Worm (Caenorhabditis elegans) whole organism, L4 larva: ENCODE results near the gene C02B4.3.
A peak's percentile ranks its signal among the peaks of the same experiment; 100 is the strongest.

ENCODE experiments used
- F26F4.8 ChIP-seq: fragments of 200-800 bp; sonication (Bioruptor generic); conservative IDR thresholded peaks from 2 replicates; pipeline ENCODE4 v1.3.6; 2022; ENCODE audit warnings: missing genetic modification characterization, missing compliant biosample characterization
- F37D6.2 ChIP-seq: sonication (generic microtip); optimal IDR thresholded peaks from 2 replicates; lab custom pipeline; 2016; ENCODE audit warnings: mild to moderate bottlenecking, missing genetic modification characterization, missing compliant biosample characterization
- F44E2.7 ChIP-seq: fragments of 200-800 bp; sonication (Bioruptor generic); IDR thresholded peaks from 2 replicates; pipeline ENCODE4 v2.1.2; 2022; ENCODE audit warnings: missing genetic modification characterization, missing compliant biosample characterization
- T26A8.4 ChIP-seq: fragments of 200-800 bp; sonication (Bioruptor generic); IDR thresholded peaks from 2 replicates; pipeline ENCODE4 v1.3.6; 2022; ENCODE audit warnings: missing genetic modification characterization, missing compliant biosample characterization
- Y105C5A.15 ChIP-seq: fragments of 200-800 bp; sonication (Bioruptor generic); IDR thresholded peaks from 2 replicates; pipeline ENCODE4 v1.3.6; 2022; ENCODE audit warnings: missing genetic modification characterization, missing compliant biosample characterization
- Y5F2A.4 ChIP-seq: fragments of 200-800 bp; sonication (Bioruptor generic); optimal IDR thresholded peaks from 2 replicates; lab custom pipeline; 2018; ENCODE audit warnings: mild to moderate bottlenecking, missing genetic modification characterization, missing compliant biosample characterization
- Y75B8A.6 ChIP-seq: fragments of 200-800 bp; sonication (Bioruptor generic); IDR thresholded peaks from 2 replicates; pipeline ENCODE4 v1.3.6; 2022; ENCODE audit warnings: missing genetic modification reagents, missing genetic modification characterization, missing compliant biosample characterization
- aha-1 ChIP-seq: fragments of 150-350 bp; peaks from one replicate; lab custom pipeline; 2014; ENCODE audit warnings: missing biosample characterization, missing genetic modification characterization
- ama-1 ChIP-seq: fragments of 150-350 bp; optimal IDR thresholded peaks from 2 replicates; lab custom pipeline; 2014; ENCODE audit warnings: inconsistent platforms, mixed read lengths
- ceh-82 ChIP-seq: sonication (generic microtip); optimal IDR thresholded peaks from 2 replicates; lab custom pipeline; 2017; ENCODE audit warnings: missing biosample characterization, missing genetic modification characterization
- ctbp-1 ChIP-seq: fragments of 200-800 bp; sonication (Bioruptor generic); IDR thresholded peaks from 2 replicates; pipeline ENCODE4 v1.3.6; 2022; ENCODE audit warnings: missing genetic modification reagents, missing genetic modification characterization, missing compliant biosample characterization
- daf-12 ChIP-seq: fragments of 150-350 bp; optimal IDR thresholded peaks from 2 replicates; lab custom pipeline; 2014; ENCODE audit warnings: missing biosample characterization, missing genetic modification reagents, missing genetic modification characterization
- daf-16 ChIP-seq, 3 experiments: sonication (generic microtip); optimal IDR thresholded peaks; 2 replicates each; lab custom pipeline; 2016 to 2017; ENCODE audit warnings: missing genetic modification characterization in 3 of 3, missing genetic modification reagents in 3 of 3, mild to moderate bottlenecking in 2 of 3, missing compliant biosample characterization in 2 of 3, missing biosample characterization in 1 of 3, moderate library complexity in 1 of 3
- daf-8 ChIP-seq: fragments of 200-800 bp; sonication (Bioruptor generic); IDR thresholded peaks from 2 replicates; pipeline ENCODE4 v1.3.6; 2022; ENCODE audit warnings: missing genetic modification characterization, missing compliant biosample characterization
- dmd-6 ChIP-seq: fragments of 200-800 bp; sonication (Bioruptor generic); IDR thresholded peaks from 2 replicates; pipeline ENCODE4 v1.3.6; 2022; ENCODE audit warnings: missing genetic modification reagents, missing genetic modification characterization, missing compliant biosample characterization
- duxl-1 ChIP-seq: sonication (generic microtip); optimal IDR thresholded peaks from 2 replicates; lab custom pipeline; 2016; ENCODE audit warnings: mild to moderate bottlenecking, missing genetic modification characterization, moderate library complexity, missing compliant biosample characterization; ENCODE audit not compliant: poor library complexity
- dve-1 ChIP-seq: sonication (generic microtip); optimal IDR thresholded peaks from 2 replicates; lab custom pipeline; 2017; ENCODE audit warnings: antibody characterized with exemption, mild to moderate bottlenecking, missing genetic modification characterization, missing compliant biosample characterization; ENCODE audit not compliant: insufficient read depth
- fos-1 ChIP-seq: fragments of 150-350 bp; optimal IDR thresholded peaks from 2 replicates; lab custom pipeline; 2014; ENCODE audit warnings: missing biosample characterization, missing genetic modification characterization
- hlh-11 ChIP-seq: fragments of 200-800 bp; sonication (Bioruptor generic); optimal IDR thresholded peaks from 2 replicates; lab custom pipeline; 2018; ENCODE audit warnings: mild to moderate bottlenecking, missing genetic modification characterization, missing compliant biosample characterization
- hlh-30 ChIP-seq: sonication (generic microtip); optimal IDR thresholded peaks from 2 replicates; lab custom pipeline; 2017; ENCODE audit warnings: antibody characterized with exemption, mild to moderate bottlenecking, missing genetic modification characterization, missing compliant biosample characterization; ENCODE audit not compliant: insufficient read depth
- hmg-1.1 ChIP-seq: fragments of 200-800 bp; sonication (Bioruptor generic); IDR thresholded peaks from 2 replicates; pipeline ENCODE4 v1.3.6; 2022; ENCODE audit warnings: missing genetic modification reagents, missing genetic modification characterization, missing compliant biosample characterization
- lin-38 ChIP-seq: fragments of 200-800 bp; sonication (Bioruptor generic); IDR thresholded peaks from 2 replicates; pipeline ENCODE4 v1.3.6; 2022; ENCODE audit warnings: missing genetic modification reagents, missing genetic modification characterization, missing compliant biosample characterization
- lsy-2 ChIP-seq, 2 experiments: fragments of 150-350 bp in 1 of 2; sonication (generic microtip) in 1 of 2; optimal IDR thresholded peaks; 2 replicates each; lab custom pipeline; 2014 to 2017; ENCODE audit warnings: missing biosample characterization in 2 of 2, missing genetic modification characterization in 2 of 2
- mdl-1 ChIP-seq, 2 experiments: fragments of 150-350 bp in 1 of 2; sonication (generic microtip) in 1 of 2; optimal IDR thresholded peaks; 2 replicates each; lab custom pipeline; 2014 to 2017; ENCODE audit warnings: missing biosample characterization in 2 of 2, missing genetic modification characterization in 2 of 2
- mep-1 ChIP-seq: fragments of 150-350 bp; sonication (generic microtip); optimal IDR thresholded peaks from 3 replicates; lab custom pipeline; 2014; ENCODE audit warnings: missing biosample characterization, missing genetic modification characterization
- mes-2 ChIP-seq: sonication (generic microtip); optimal IDR thresholded peaks from 2 replicates; lab custom pipeline; 2016; ENCODE audit warnings: missing genotype, mild to moderate bottlenecking, missing genetic modification characterization, missing compliant biosample characterization; ENCODE audit not compliant: poor library complexity, severe bottlenecking
- nhr-102 ChIP-seq: sonication (generic microtip); optimal IDR thresholded peaks from 2 replicates; lab custom pipeline; 2016; ENCODE audit warnings: mild to moderate bottlenecking, missing genetic modification characterization, moderate library complexity, missing compliant biosample characterization
- nhr-11 ChIP-seq: fragments of 150-350 bp; optimal IDR thresholded peaks from 2 replicates; lab custom pipeline; 2014; ENCODE audit warnings: missing biosample characterization, missing genetic modification characterization
- nhr-28 ChIP-seq: fragments of 150-350 bp; optimal IDR thresholded peaks from 2 replicates; lab custom pipeline; 2014; ENCODE audit warnings: missing biosample characterization, missing genetic modification characterization
- nhr-42 ChIP-seq: fragments of 200-800 bp; sonication (Bioruptor generic); IDR thresholded peaks from 2 replicates; pipeline ENCODE4 v1.3.6; 2022; ENCODE audit warnings: missing genetic modification characterization, missing compliant biosample characterization
- nhr-77 ChIP-seq: fragments of 150-350 bp; optimal IDR thresholded peaks from 2 replicates; lab custom pipeline; 2014; ENCODE audit warnings: missing biosample characterization, missing genetic modification characterization
- php-3 ChIP-seq: fragments of 200-800 bp; sonication (Bioruptor generic); IDR thresholded peaks from 2 replicates; pipeline ENCODE4 v1.3.6; 2022; ENCODE audit warnings: missing genetic modification reagents, missing genetic modification characterization, missing compliant biosample characterization
- pqm-1 ChIP-seq: sonication (generic microtip); optimal IDR thresholded peaks from 2 replicates; lab custom pipeline; 2017; ENCODE audit warnings: missing biosample characterization, missing genetic modification characterization
- rbr-2 ChIP-seq: sonication (generic microtip); optimal IDR thresholded peaks from 2 replicates; lab custom pipeline; 2016; ENCODE audit warnings: missing genotype, missing genetic modification characterization, missing compliant biosample characterization
- saeg-2 ChIP-seq: fragments of 200-800 bp; sonication (Bioruptor generic); IDR thresholded peaks from 2 replicates; pipeline ENCODE4 v1.3.6; 2022; ENCODE audit warnings: missing genetic modification reagents, missing genetic modification characterization, missing compliant biosample characterization
- set-16 ChIP-seq: fragments of 200-800 bp; sonication (Bioruptor generic); IDR thresholded peaks from 2 replicates; pipeline ENCODE4 v1.3.6; 2022; ENCODE audit warnings: missing genetic modification reagents, missing genetic modification characterization, missing compliant biosample characterization
- snpc-1.2 ChIP-seq: fragments of 200-800 bp; sonication (Bioruptor generic); IDR thresholded peaks from 2 replicates; pipeline ENCODE4 v1.3.6; 2022; ENCODE audit warnings: missing genetic modification reagents, missing genetic modification characterization, missing compliant biosample characterization
- spr-1 ChIP-seq: sonication (generic microtip); optimal IDR thresholded peaks from 2 replicates; lab custom pipeline; 2016; ENCODE audit warnings: mild to moderate bottlenecking, missing genetic modification characterization, missing compliant biosample characterization
- spr-3 ChIP-seq: fragments of 200-800 bp; sonication (Bioruptor generic); optimal IDR thresholded peaks from 2 replicates; lab custom pipeline; 2018; ENCODE audit warnings: mild to moderate bottlenecking, missing genetic modification characterization, missing compliant biosample characterization
- unc-130 ChIP-seq: sonication (generic microtip); optimal IDR thresholded peaks from 2 replicates; lab custom pipeline; 2016; ENCODE audit warnings: missing genetic modification reagents, missing genetic modification characterization, missing compliant biosample characterization
- unc-62 ChIP-seq, 3 experiments: fragments of 150-350 bp in 1 of 3; sonication (generic microtip); optimal IDR thresholded peaks in 2 of 3; peaks in 1 of 3; 1 replicate in 1 of 3; 2 replicates in 2 of 3; lab custom pipeline; 2014 to 2017; ENCODE audit warnings: missing biosample characterization in 3 of 3, missing genetic modification characterization in 3 of 3, missing genetic modification reagents in 3 of 3, missing genotype in 1 of 3
- zag-1 ChIP-seq: fragments of 150-350 bp; optimal IDR thresholded peaks from 2 replicates; lab custom pipeline; 2014; ENCODE audit warnings: missing biosample characterization, missing genetic modification characterization
- zfp-2 ChIP-seq: sonication (generic microtip); optimal IDR thresholded peaks from 2 replicates; lab custom pipeline; 2016; ENCODE audit warnings: mild to moderate bottlenecking, missing genetic modification characterization, missing compliant biosample characterization
- zfp-3 ChIP-seq: fragments of 200-800 bp; sonication (Bioruptor generic); conservative IDR thresholded peaks from 2 replicates; pipeline ENCODE4 v1.3.6; 2022; ENCODE audit warnings: missing genetic modification reagents, missing genetic modification characterization, missing compliant biosample characterization
- zip-11 ChIP-seq: fragments of 200-800 bp; sonication (Bioruptor generic); IDR thresholded peaks from 2 replicates; pipeline ENCODE4 v1.3.6; 2022; ENCODE audit warnings: missing genetic modification characterization, missing compliant biosample characterization

The C02B4.3 gene

ce11 chrX:12670385-12670784 lies 10.7 kb upstream of the C02B4.3 start (continued):
- TF ChIP-seq zfp-2 (no peak), unc-62 (GFP tag; optimal IDR thresholded peaks at IDR 0.05 in 1 of 2; lab: Kevin White, UChicago) (peak in 1 of 2 experiments; percentile 99), unc-62 (tag; optimal IDR thresholded peaks at IDR 0.05; lab: Kevin White, UChicago) (no peak), dmd-6 (peak; percentile 68), rbr-2 (tag; lab: Kevin White, UChicago) (peak; percentile 88), php-3 (GFP tag; lab: Robert Waterston, UW) (no peak), nhr-11 (tag; lab: Kevin White, UChicago) (peak; percentile 86), unc-130 (no peak), daf-8 (no peak), zip-11 (GFP tag; lab: Robert Waterston, UW) (no peak), fos-1 (tag; lab: Kevin White, UChicago) (no peak), set-16 (GFP tag; lab: Robert Waterston, UW) (peak; percentile 21; the same call in 1 of the 2 replicates), nhr-102 (tag; lab: Kevin White, UChicago) (peak; percentile 41)

- peak; percentile 28 for TF ChIP-seq nhr-11 (tag; lab: Kevin White, UChicago)
- TF ChIP-seq zfp-3 (GFP tag; lab: Robert Waterston, UW): no peak
- TF ChIP-seq aha-1 (tag; lab: Kevin White, UChicago): peak; percentile 97
These were observed 9.4 kb upstream of the C02B4.3 start for ce11 chrX:12668941-12669501.

ce11 chrX:12667804-12668511 lies 8.3 kb upstream of the C02B4.3 start, which contains the start of gene nhr-17:
Gene nhr-17, minus strand, starts transcription at chrX:12667854.
- TF ChIP-seq spr-1 (tag; lab: Kevin White, UChicago) (no peak), ctbp-1 (GFP tag; lab: Robert Waterston, UW) (no peak), mdl-1 (tag; optimal IDR thresholded peaks at IDR 0.05; lab: Kevin White, UChicago) (peak in 1 of 2 experiments; percentile 8), dve-1 (tag; lab: Kevin White, UChicago) (peak; percentile 76), snpc-1.2 (no peak), aha-1 (tag; lab: Kevin White, UChicago) (peak; percentile 84), lin-38 (no peak), mep-1 (peak; percentile 44), nhr-42 (0 out of 2 replicates have a peak, but pooled peaks have one; percentile 9), hlh-11 (tag; lab: Kevin White, UChicago) (peak; percentile 60), ama-1 (lab: Kevin White, UChicago) (no peak), mes-2 (tag; lab: Kevin White, UChicago) (no peak), ceh-82 (tag; lab: Kevin White, UChicago) (no peak), F44E2.7 (GFP tag; lab: Robert Waterston, UW) (no peak), spr-3 (GFP tag; lab: Kevin White, UChicago) (no peak), lsy-2 (tag; optimal IDR thresholded peaks at IDR 0.05; lab: Kevin White, UChicago) (peak in 1 of 2 experiments; percentile 34), hmg-1.1 (GFP tag; lab: Robert Waterston, UW) (no peak), nhr-11 (tag; lab: Kevin White, UChicago) (peak; percentile 15), daf-12 (tag; lab: Kevin White, UChicago) (no peak), daf-16 (GFP tag; optimal IDR thresholded peaks at IDR 0.05; lab: Kevin White, UChicago) (no peak), daf-16 (tag; optimal IDR thresholded peaks at IDR 0.05; lab: Kevin White, UChicago) (peak; percentile 93), saeg-2 (GFP tag; lab: Robert Waterston, UW) (no peak), F26F4.8 (GFP tag; lab: Robert Waterston, UW) (no peak), Y5F2A.4 (GFP tag; lab: Kevin White, UChicago) (no peak), Y105C5A.15 (GFP tag; lab: Robert Waterston, UW) (no peak), unc-130 (no peak), T26A8.4 (GFP tag; lab: Robert Waterston, UW) (peak; percentile 44; the same call in 1 of the 2 replicates), Y75B8A.6 (GFP tag; lab: Robert Waterston, UW) (0 out of 2 replicates have a peak, but pooled peaks have one; percentile 5), pqm-1 (tag; lab: Kevin White, UChicago) (no peak), F37D6.2 (tag; lab: Kevin White, UChicago) (no peak), nhr-77 (peak; percentile 30), nhr-28 (tag; lab: Kevin White, UChicago) (peak; percentile 81), zag-1 (tag; lab: Kevin White, UChicago) (no peak), duxl-1 (no peak), hlh-30 (peak; percentile 97)
